Fruit fly (Drosophila melanogaster): Measurements from ENCODE around the gene CG31673.

The CG31673 gene

dm6 chr2L:20829755-20830396 lies 467 bp downstream of the CG31673 start:
- TF ChIP-seq CG4496 (GFP tag; IDR thresholded peaks at IDR 0.05) (peak; percentile 6; the same call in 1 of the 3 replicates), Pif1B (GFP tag; optimal IDR thresholded peaks at IDR 0.05) (no peak)

dm6 chr2L:20831060-20831459 lies 1.7 kb downstream of the CG31673 start, which contains the start of gene CG31674:
CG31674 (plus strand) TSS chr2L:20831262.
- TF ChIP-seq CG17806 (tag; optimal IDR thresholded peaks at IDR 0.05) (no peak), gl (tag; optimal IDR thresholded peaks at IDR 0.05) (no peak), CG9948 (tag; optimal IDR thresholded peaks at IDR 0.05) (no peak), Pif1B (GFP tag; optimal IDR thresholded peaks at IDR 0.05) (no peak), CG34367 (tag; optimal IDR thresholded peaks at IDR 0.05) (no peak), CG8159 (tag; optimal IDR thresholded peaks at IDR 0.05) (no peak), CG32121 (GFP tag; IDR thresholded peaks at IDR 0.05) (no peak), CG4496 (GFP tag; IDR thresholded peaks at IDR 0.05) (no peak), CG13204 (GFP tag; optimal IDR thresholded peaks at IDR 0.05) (no peak), Ets98B (GFP tag; IDR thresholded peaks at IDR 0.05) (no peak), CG8301 (tag; optimal IDR thresholded peaks at IDR 0.05) (no peak)

DNA sequence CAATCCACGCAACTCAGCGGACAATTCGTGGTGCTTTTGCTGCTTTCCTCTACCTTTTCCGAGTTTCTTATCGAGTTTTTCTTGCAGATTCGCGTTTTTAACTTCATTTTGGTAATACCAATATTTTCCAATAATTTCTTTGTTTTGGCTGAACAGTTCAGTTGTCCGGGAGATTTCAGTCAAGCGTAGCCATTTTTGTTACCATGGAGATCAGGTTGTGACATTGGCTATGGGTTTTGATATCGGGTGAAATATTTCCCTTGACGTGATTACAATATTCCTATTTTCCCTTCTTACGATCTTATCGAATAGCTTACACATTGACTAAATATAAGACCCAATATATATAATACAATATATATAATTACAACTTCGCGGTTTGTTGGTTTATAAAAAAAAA lies 6.1 kb downstream of the CG31673 start, which contains the start of gene Oseg5:
Gene Oseg5 (minus strand): TSS at position 340 of the 400 bp plus-strand sequence.
- no peak for TF ChIP-seq Snoo (tag; optimal IDR thresholded peaks at IDR 0.05)

dm6 chr2L:20837885-20838284 lies 8.5 kb downstream of the CG31673 start, which contains the start of gene Spn38F:
Spn38F (minus strand) TSS chr2L:20837985.
- no peak for TF ChIP-seq CG10348 (GFP tag; IDR thresholded peaks at IDR 0.05)
- TF ChIP-seq D1 (tag; optimal IDR thresholded peaks at IDR 0.05): no peak
- no peak for TF ChIP-seq rn (GFP tag; IDR thresholded peaks at IDR 0.05)
- no peak for TF ChIP-seq CG15710 (tag; optimal IDR thresholded peaks at IDR 0.05)
- no peak for TF ChIP-seq CG17806 (tag; optimal IDR thresholded peaks at IDR 0.05)
- no peak for TF ChIP-seq Pif1B (GFP tag; optimal IDR thresholded peaks at IDR 0.05)
- TF ChIP-seq Pif1A (GFP tag; optimal IDR thresholded peaks at IDR 0.05): no peak
- no peak for TF ChIP-seq Ets98B (GFP tag; IDR thresholded peaks at IDR 0.05)
- TF ChIP-seq gl (tag; optimal IDR thresholded peaks at IDR 0.05): no peak
- TF ChIP-seq CG9948 (tag; optimal IDR thresholded peaks at IDR 0.05): no peak
- TF ChIP-seq CG34367 (tag; optimal IDR thresholded peaks at IDR 0.05): no peak
- TF ChIP-seq CG12605 (GFP tag; IDR thresholded peaks at IDR 0.05): no peak
- TF ChIP-seq CG14655 (GFP tag; optimal IDR thresholded peaks at IDR 0.05): no peak
- no peak for TF ChIP-seq CG8159 (tag; optimal IDR thresholded peaks at IDR 0.05)

DNA sequence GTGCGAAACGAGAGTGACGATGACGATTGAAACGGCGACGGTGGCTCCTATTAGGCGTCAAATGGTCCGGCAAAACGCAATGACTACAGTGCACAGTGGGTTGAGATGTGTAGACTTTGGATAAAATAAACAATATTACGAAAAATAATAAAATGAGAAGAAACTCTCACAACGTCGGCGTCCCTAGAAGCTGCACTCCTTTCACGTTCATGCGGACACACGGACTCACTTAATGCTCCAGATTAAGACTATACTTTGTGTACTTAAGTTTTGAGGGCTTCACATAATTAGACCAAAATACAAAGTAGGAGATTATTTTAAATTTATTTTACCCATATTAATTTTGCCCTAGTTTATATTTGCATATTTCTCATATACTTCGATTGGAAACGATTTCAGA lies 10.6 kb downstream of the CG31673 start:
- no peak for TF ChIP-seq rn (GFP tag; IDR thresholded peaks at IDR 0.05)
- TF ChIP-seq Pif1A (GFP tag; optimal IDR thresholded peaks at IDR 0.05): peak; percentile 42
- peak; percentile 72 for TF ChIP-seq CG14655 (GFP tag; optimal IDR thresholded peaks at IDR 0.05)
- peak; percentile 56; the same call in 2 of the 3 replicates for TF ChIP-seq CG4496 (GFP tag; IDR thresholded peaks at IDR 0.05)
- no peak for TF ChIP-seq gl (tag; optimal IDR thresholded peaks at IDR 0.05)
- no peak for TF ChIP-seq D1 (tag; optimal IDR thresholded peaks at IDR 0.05)
- peak; percentile 53; the same call in 2 of the 3 replicates for TF ChIP-seq fd96Ca (GFP tag; IDR thresholded peaks at IDR 0.05)

DNA sequence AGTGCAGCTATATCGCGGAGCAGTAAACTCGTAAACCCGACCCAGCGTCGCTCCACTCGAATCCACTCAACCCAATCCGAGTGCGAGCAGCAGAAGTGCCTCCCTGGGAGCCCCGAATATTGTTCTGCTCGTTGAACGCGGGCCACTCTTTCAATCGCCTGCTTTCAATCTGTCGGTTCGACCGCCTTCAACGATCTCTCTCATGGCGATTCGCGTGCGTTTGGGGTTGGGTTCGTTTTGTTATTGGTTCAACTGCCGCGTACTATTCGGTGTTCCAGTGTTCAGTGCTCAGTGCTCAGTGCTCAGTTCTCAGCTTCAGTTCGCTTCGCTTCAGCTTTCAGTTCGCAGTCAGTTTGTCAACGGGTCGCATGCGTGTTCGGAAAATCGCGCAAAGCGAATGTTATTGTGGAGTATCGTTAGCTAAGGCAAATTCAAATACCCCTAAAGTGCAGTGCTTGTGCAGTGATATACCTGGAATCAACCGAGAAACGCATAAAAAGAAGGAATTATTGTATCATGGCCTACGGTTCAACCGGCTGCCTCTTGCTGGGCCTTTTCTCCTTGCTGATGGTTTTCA lies 11.1 kb downstream of the CG31673 start, which contains the start of gene CG31676:
Gene CG31676 (plus strand): TSS at position 289 of the 577 bp plus-strand sequence.
- TF ChIP-seq Ets98B (GFP tag; IDR thresholded peaks at IDR 0.05) (no peak; the same call in 1 of the 2 replicates), CG17806 (tag; optimal IDR thresholded peaks at IDR 0.05) (no peak), CG9948 (tag; optimal IDR thresholded peaks at IDR 0.05) (no peak), CG14655 (GFP tag; optimal IDR thresholded peaks at IDR 0.05) (no peak), CG12605 (GFP tag; IDR thresholded peaks at IDR 0.05) (no peak), CG10348 (GFP tag; IDR thresholded peaks at IDR 0.05) (no peak), EcR (GFP tag; optimal IDR thresholded peaks at IDR 0.05) (no peak), Pif1A (GFP tag; optimal IDR thresholded peaks at IDR 0.05) (no peak), gl (tag; optimal IDR thresholded peaks at IDR 0.05) (no peak)

dm6 chr2L:20844381-20844780 lies 15.0 kb downstream of the CG31673 start:
- no peak for TF ChIP-seq CG12605 (GFP tag; IDR thresholded peaks at IDR 0.05)
- no peak for TF ChIP-seq CG15710 (tag; optimal IDR thresholded peaks at IDR 0.05)
- no peak for TF ChIP-seq Pif1A (GFP tag; optimal IDR thresholded peaks at IDR 0.05)
- no peak for TF ChIP-seq CG17806 (tag; optimal IDR thresholded peaks at IDR 0.05)
- TF ChIP-seq CG4496 (GFP tag; IDR thresholded peaks at IDR 0.05): peak; percentile 61; the same call in 1 of the 3 replicates
- TF ChIP-seq rn (GFP tag; IDR thresholded peaks at IDR 0.05): no peak
- TF ChIP-seq CG9948 (tag; optimal IDR thresholded peaks at IDR 0.05): no peak
- peak; percentile 44 for TF ChIP-seq CG14655 (GFP tag; optimal IDR thresholded peaks at IDR 0.05)
- TF ChIP-seq gl (tag; optimal IDR thresholded peaks at IDR 0.05): no peak
- TF ChIP-seq EcR (GFP tag; optimal IDR thresholded peaks at IDR 0.05): no peak
- peak; percentile 49 for TF ChIP-seq CG8301 (tag; optimal IDR thresholded peaks at IDR 0.05)
- TF ChIP-seq CG10348 (GFP tag; IDR thresholded peaks at IDR 0.05): no peak
- peak; percentile 53; the same call in 1 of the 2 replicates for TF ChIP-seq Ets98B (GFP tag; IDR thresholded peaks at IDR 0.05)
- TF ChIP-seq Snoo (tag; optimal IDR thresholded peaks at IDR 0.05): no peak
- no peak for TF ChIP-seq CG8159 (tag; optimal IDR thresholded peaks at IDR 0.05)
- no peak for TF ChIP-seq D1 (tag; optimal IDR thresholded peaks at IDR 0.05)
- no peak for TF ChIP-seq Pif1B (GFP tag; optimal IDR thresholded peaks at IDR 0.05)
- peak; percentile 66 for TF ChIP-seq CG32121 (GFP tag; IDR thresholded peaks at IDR 0.05)
- no peak for TF ChIP-seq CG34367 (tag; optimal IDR thresholded peaks at IDR 0.05)
- TF ChIP-seq fd96Ca (GFP tag; IDR thresholded peaks at IDR 0.05): no peak
- TF ChIP-seq CG13204 (GFP tag; optimal IDR thresholded peaks at IDR 0.05): no peak
